Worm (Caenorhabditis elegans): ENCODE results near the gene dbl-1.

The dbl-1 gene

DNA sequence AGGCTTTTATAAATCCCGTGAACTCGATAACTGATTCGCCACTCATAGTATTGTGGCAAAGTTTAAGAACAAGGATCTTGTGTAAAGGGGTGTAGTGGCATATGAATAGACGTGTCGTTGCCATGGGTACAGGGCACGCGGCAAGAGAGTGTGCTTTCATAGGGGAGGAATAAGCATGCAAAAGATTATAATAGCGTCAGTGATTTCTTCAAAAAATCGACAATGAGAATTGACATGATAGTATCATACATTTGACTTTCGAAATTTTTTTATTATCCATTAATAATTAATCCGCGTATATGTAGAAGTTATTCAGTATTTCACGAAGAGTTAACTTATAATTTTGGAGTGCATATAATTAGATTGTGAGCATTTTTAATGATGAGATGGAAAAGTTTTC lies 7.0 kb downstream of the dbl-1 start, which contains the start of gene bbs-8:
TSS of gene bbs-8 (minus strand) at position 101 of the 400 bp plus-strand sequence.
- TF ChIP-seq ceh-36 (tag; optimal IDR thresholded peaks at IDR 0.05), result no peak
- no peak for TF ChIP-seq B0310.2 (tag; optimal IDR thresholded peaks at IDR 0.05)
- no peak for TF ChIP-seq tra-4 (tag; optimal IDR thresholded peaks at IDR 0.05)
- TF ChIP-seq ama-1 (optimal IDR thresholded peaks at IDR 0.05), result no peak
- no peak for TF ChIP-seq hnd-1 (tag; optimal IDR thresholded peaks at IDR 0.05)
- TF ChIP-seq hmg-4 (GFP tag; optimal IDR thresholded peaks at IDR 0.05), result no peak
- TF ChIP-seq hmbx-1 (tag; optimal IDR thresholded peaks at IDR 0.05), result no peak
- TF ChIP-seq aly-1 (tag; optimal IDR thresholded peaks at IDR 0.05), result no peak
- no peak for TF ChIP-seq F13C5.2 (tag; optimal IDR thresholded peaks at IDR 0.05)
- TF ChIP-seq flt-1 (GFP tag; IDR thresholded peaks at IDR 0.05), result no peak
- no peak for TF ChIP-seq ets-7 (tag; optimal IDR thresholded peaks at IDR 0.05)
- TF ChIP-seq pes-1 (GFP tag; IDR thresholded peaks at IDR 0.05), result no peak
- no peak for TF ChIP-seq ceh-13 (GFP tag; optimal IDR thresholded peaks at IDR 0.05)
- no peak for TF ChIP-seq tbx-11 (GFP tag; IDR thresholded peaks at IDR 0.05)
- TF ChIP-seq tbx-37 (GFP tag; conservative IDR thresholded peaks at IDR 0.05), result no peak
- no peak for TF ChIP-seq sea-1 (GFP tag; conservative IDR thresholded peaks at IDR 0.05)
- TF ChIP-seq scrt-1 (GFP tag; IDR thresholded peaks at IDR 0.05), result no peak

DNA sequence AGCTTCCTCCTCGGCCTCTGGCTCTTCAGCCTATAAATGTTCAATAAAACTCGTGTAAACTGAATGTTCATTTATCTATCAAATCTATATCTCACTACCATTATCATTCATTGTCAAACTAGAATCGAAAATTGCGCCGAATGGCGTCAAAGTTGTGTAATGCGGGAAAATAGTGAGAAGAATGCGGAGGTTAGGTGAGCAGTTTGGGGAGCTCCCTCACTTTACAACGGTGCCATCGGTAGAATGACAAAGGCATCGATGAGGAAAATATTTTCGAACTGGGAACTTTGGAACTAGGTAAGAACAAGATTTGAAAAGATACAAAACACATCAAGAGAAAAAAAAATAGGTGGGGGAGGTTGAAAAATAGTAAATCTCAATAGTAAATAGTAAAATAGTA lies 9.6 kb downstream of the dbl-1 start:
- TF ChIP-seq pes-1 (GFP tag; IDR thresholded peaks at IDR 0.05), result no peak
- TF ChIP-seq B0310.2 (tag; optimal IDR thresholded peaks at IDR 0.05), result no peak
- no peak for TF ChIP-seq hnd-1 (tag; optimal IDR thresholded peaks at IDR 0.05)
- no peak for TF ChIP-seq tra-4 (tag; optimal IDR thresholded peaks at IDR 0.05)
- no peak for TF ChIP-seq hmg-4 (GFP tag; optimal IDR thresholded peaks at IDR 0.05)
- no peak for TF ChIP-seq ceh-13 (GFP tag; optimal IDR thresholded peaks at IDR 0.05)
- TF ChIP-seq flt-1 (GFP tag; IDR thresholded peaks at IDR 0.05), result no peak
- TF ChIP-seq sea-1 (GFP tag; conservative IDR thresholded peaks at IDR 0.05), result no peak
- TF ChIP-seq F13C5.2 (tag; optimal IDR thresholded peaks at IDR 0.05), result no peak
- no peak for TF ChIP-seq ama-1 (optimal IDR thresholded peaks at IDR 0.05)
- TF ChIP-seq tbx-11 (GFP tag; IDR thresholded peaks at IDR 0.05), result no peak
- no peak for TF ChIP-seq scrt-1 (GFP tag; IDR thresholded peaks at IDR 0.05)
- no peak for TF ChIP-seq ceh-36 (tag; optimal IDR thresholded peaks at IDR 0.05)
- TF ChIP-seq aly-1 (tag; optimal IDR thresholded peaks at IDR 0.05), result no peak
- no peak for TF ChIP-seq ets-7 (tag; optimal IDR thresholded peaks at IDR 0.05)
- no peak for TF ChIP-seq tbx-37 (GFP tag; conservative IDR thresholded peaks at IDR 0.05)
- TF ChIP-seq hmbx-1 (tag; optimal IDR thresholded peaks at IDR 0.05), result no peak

DNA sequence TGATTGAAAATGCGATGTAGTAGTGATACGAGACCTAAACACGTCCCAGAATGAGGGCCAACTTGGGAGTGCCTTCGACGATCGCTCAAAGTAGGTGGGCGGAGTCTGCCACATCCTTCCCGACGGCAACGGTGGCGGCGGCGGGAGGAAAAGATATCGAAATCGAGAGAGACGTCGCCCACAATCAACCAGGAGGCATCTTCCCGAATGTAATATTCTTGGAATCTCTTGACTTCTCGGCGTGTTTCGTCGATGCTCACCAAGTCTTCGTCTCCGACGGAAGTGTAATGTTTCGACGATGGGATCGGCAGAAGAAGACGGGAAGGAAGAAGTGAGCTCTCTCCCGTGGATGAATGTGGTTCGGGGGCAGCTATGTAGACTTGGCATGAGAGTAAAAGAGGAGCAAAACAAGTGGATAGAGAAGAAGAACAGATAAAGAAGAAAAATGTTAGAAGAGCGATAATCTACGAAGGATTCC lies 10.6 kb downstream of the dbl-1 start, which contains the start of the genes T25F10.1 and clik-1:
TSS of gene T25F10.1 (plus strand) at position 51 of the 478 bp plus-strand sequence.
TSS of gene clik-1 (minus strand) at position 281 of the 478 bp plus-strand sequence.
- TF ChIP-seq B0310.2 (tag; optimal IDR thresholded peaks at IDR 0.05) (no peak), hnd-1 (tag; optimal IDR thresholded peaks at IDR 0.05) (no peak), tbx-11 (GFP tag; IDR thresholded peaks at IDR 0.05) (no peak), F13C5.2 (tag; optimal IDR thresholded peaks at IDR 0.05) (no peak)

DNA sequence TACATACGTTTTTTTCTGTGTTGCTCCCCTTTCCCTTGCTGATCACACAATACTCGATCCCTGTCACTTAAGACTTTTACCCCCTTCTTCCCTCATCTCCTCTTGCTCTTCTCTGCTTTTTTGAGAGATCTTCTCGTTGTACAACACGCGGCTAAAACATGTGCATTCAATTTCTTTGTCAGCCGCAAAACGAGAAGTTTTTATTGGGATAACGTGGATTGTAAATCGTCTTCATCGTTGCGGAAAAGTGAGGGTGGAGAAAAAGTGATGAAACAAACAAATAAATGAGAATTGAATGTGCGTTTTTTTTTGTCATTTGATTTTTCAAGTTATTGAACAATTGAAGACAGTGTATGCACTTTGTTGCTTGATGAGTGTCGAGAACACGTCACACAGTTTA lies 11.5 kb downstream of the dbl-1 start:
- no peak for TF ChIP-seq flt-1 (GFP tag; IDR thresholded peaks at IDR 0.05)

DNA sequence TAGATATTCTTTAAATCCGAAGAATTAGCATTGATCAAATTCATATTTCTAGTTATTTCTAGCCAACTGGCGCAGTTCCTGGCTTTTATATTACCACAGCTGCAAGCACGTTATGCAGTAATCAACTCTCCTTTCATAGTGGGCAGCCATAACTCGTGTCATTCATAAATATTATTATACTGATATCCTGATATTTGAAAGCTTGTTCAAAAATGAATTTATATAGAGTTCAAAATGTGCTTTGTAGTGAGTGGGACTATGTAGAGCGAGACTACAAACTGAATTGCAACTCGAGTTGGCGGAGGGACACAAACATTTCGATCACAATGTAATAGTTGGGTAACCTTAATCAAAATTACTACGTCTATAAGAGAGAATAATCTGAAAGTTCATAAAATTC lies 13.7 kb downstream of the dbl-1 start, which contains the start of gene srh-30:
TSS of gene srh-30 (minus strand) at position 101 of the 400 bp plus-strand sequence.
- TF ChIP-seq flt-1 (GFP tag; IDR thresholded peaks at IDR 0.05) (no peak), ets-7 (tag; optimal IDR thresholded peaks at IDR 0.05) (no peak), ceh-36 (tag; optimal IDR thresholded peaks at IDR 0.05) (no peak)

DNA sequence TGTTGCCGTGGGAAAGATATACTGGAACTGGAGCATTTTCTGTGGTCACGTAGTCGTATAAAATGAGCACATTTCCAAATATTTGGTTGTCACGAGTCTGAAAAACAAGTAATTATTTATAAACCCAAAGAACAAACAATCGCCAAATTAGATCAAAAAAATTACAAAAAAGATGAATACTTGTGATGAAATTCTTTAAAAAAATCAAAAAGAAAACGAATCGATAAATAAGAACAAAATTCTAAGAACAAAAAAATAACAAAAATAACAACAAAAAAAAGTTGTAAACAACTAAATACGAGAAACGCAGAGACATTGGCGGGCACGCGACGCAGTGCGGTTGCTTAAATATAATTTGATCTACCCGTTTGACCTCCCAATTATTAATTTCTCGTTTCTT lies 15.8 kb downstream of the dbl-1 start, which contains the start of gene ZC404.16:
TSS of gene ZC404.16 (minus strand) at position 101 of the 400 bp plus-strand sequence.
- TF ChIP-seq tbx-11 (GFP tag; IDR thresholded peaks at IDR 0.05), result no peak
- no peak for TF ChIP-seq flt-1 (GFP tag; IDR thresholded peaks at IDR 0.05)
- no peak for TF ChIP-seq hmbx-1 (tag; optimal IDR thresholded peaks at IDR 0.05)

DNA sequence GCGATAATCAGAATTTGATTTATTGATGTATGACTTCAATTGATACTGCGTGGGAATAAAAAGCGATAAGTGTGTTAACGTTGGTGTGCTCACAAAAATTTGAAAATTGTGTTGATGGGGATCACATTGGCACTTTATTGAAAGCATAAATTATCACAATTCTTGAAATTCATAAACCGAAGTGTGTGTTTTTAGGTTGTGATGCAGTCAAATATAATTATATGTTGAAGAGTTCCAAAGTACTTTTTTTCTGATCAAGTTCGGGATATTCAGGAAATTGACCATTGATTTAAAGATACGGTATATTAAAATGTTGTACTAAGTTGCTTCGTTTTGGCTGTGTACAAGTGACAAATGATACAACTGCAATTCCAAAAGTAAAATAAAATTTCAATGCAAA lies 17.8 kb downstream of the dbl-1 start, which contains the start of gene srh-28:
TSS of gene srh-28 (minus strand) at position 101 of the 400 bp plus-strand sequence.
- TF ChIP-seq B0310.2 (tag; optimal IDR thresholded peaks at IDR 0.05) (no peak), flt-1 (GFP tag; IDR thresholded peaks at IDR 0.05) (no peak), pes-1 (GFP tag; IDR thresholded peaks at IDR 0.05) (no peak)

DNA sequence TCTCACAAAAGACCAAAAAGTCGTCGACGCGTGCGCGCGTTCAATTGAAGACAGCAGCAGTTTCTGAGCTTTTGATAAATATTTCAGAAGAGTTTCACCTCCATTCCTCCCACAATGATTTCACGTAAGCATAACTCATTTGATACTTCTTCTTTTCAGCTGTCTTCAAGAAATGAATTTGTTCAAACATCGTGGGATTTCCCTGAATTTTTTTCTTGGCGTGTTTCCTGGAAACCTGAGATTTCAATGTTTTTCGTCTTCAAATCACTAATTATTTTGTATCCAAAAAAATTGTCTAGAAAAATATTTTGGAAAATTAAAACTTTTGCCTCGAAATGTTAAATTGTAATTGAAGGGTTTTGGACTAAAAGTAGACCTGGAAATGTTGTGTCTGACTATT lies 20.5 kb downstream of the dbl-1 start:
- TF ChIP-seq ceh-13 (GFP tag; optimal IDR thresholded peaks at IDR 0.05) (no peak), ets-7 (tag; optimal IDR thresholded peaks at IDR 0.05) (no peak), aly-1 (tag; optimal IDR thresholded peaks at IDR 0.05) (no peak), tra-4 (tag; optimal IDR thresholded peaks at IDR 0.05) (no peak), sea-1 (GFP tag; conservative IDR thresholded peaks at IDR 0.05) (no peak)

DNA sequence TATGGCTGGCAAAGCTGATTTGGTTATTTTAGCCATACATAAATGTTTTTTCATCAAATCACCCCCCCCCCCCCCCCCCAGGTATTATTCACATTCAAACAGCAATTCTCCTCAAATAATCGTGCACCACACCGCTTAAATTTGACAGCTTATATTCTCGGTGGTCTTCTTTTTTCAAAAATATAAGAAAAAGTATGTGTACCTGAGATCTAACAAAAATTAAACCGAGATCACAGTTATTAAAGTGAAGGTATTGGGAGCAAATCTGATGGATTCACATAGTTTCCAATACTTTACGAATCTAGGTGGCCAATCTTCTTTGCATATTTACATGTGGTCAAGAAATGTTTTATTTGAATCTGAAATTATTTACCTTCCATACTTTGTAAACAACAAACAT lies 22.2 kb downstream of the dbl-1 start, which contains the start of gene ZC404.15:
TSS of gene ZC404.15 (plus strand) at position 301 of the 400 bp plus-strand sequence.
- TF ChIP-seq B0310.2 (tag; optimal IDR thresholded peaks at IDR 0.05) (no peak), flt-1 (GFP tag; IDR thresholded peaks at IDR 0.05) (no peak), ets-7 (tag; optimal IDR thresholded peaks at IDR 0.05) (no peak), pes-1 (GFP tag; IDR thresholded peaks at IDR 0.05) (no peak), hmbx-1 (tag; optimal IDR thresholded peaks at IDR 0.05) (no peak), hnd-1 (tag; optimal IDR thresholded peaks at IDR 0.05) (no peak), hmg-4 (GFP tag; optimal IDR thresholded peaks at IDR 0.05) (no peak), aly-1 (tag; optimal IDR thresholded peaks at IDR 0.05) (no peak), tbx-11 (GFP tag; IDR thresholded peaks at IDR 0.05) (no peak), tra-4 (tag; optimal IDR thresholded peaks at IDR 0.05) (no peak), ceh-36 (tag; optimal IDR thresholded peaks at IDR 0.05) (no peak), F13C5.2 (tag; optimal IDR thresholded peaks at IDR 0.05) (no peak)

All from whole organism, early embryonic.